Fruit fly (Drosophila melanogaster): Measurements from ENCODE around the gene CG14957.

Gene CG14957

DNA sequence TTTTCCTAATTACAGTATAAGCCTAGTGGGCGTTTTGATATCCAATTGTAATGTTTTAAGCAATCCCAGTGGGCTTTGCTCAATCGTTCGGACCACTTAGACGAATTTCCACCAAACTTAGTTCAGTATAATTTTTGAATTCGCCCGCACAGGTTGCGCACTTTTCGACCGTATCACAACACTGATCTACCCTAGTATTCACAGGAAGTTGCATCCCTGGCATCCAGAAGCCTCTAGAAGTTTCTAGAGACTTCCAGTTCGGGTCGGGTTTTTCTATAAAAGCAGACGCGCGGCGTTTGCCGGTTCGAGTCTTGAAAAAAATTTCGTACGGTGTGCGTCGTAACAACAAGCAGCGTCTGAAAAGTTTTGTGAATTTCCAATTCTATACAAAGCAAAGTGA lies 5.5 kb downstream of the CG14957 start, which contains the start of gene Hsp83 (continued):
- TF ChIP-seq CG13123 (GFP tag; optimal IDR thresholded peaks at IDR 0.05) = peak; percentile 77
- peak; percentile 99 for TF ChIP-seq nom (GFP tag; optimal IDR thresholded peaks at IDR 0.05)
- TF ChIP-seq CG9437 (GFP tag; optimal IDR thresholded peaks at IDR 0.05) = peak; percentile 91
- TF ChIP-seq CG18599 (GFP tag; optimal IDR thresholded peaks at IDR 0.05) = peak; percentile 99
- TF ChIP-seq wdn (GFP tag; IDR thresholded peaks at IDR 0.05) = peak; percentile 90
- TF ChIP-seq CG4282 (GFP tag; optimal IDR thresholded peaks at IDR 0.05) = peak; percentile 85
- peak; percentile 89 for TF ChIP-seq Bdp1 (GFP tag; optimal IDR thresholded peaks at IDR 0.05)
- peak; percentile 95 for TF ChIP-seq CG1603 (tag; optimal IDR thresholded peaks at IDR 0.05)
- no peak for TF ChIP-seq Sin3A (optimal IDR thresholded peaks at IDR 0.05)
- TF ChIP-seq slou (GFP tag; optimal IDR thresholded peaks at IDR 0.05) = peak; percentile 81
- TF ChIP-seq CG6272 (GFP tag; IDR thresholded peaks at IDR 0.05) = peak; percentile 56
- peak; percentile 38; the same call in 1 of the 2 replicates for TF ChIP-seq sisA (GFP tag; IDR thresholded peaks at IDR 0.05)
- peak; percentile 91 for TF ChIP-seq disco-r (GFP tag; optimal IDR thresholded peaks at IDR 0.05)
- peak; percentile 99 for TF ChIP-seq CG6854 (GFP tag; optimal IDR thresholded peaks at IDR 0.05)
- TF ChIP-seq ash1 (GFP tag; optimal IDR thresholded peaks at IDR 0.05) = peak; percentile 99
- TF ChIP-seq Taf1 (GFP tag; IDR thresholded peaks at IDR 0.05) = peak; percentile 71
- peak; percentile 74 for TF ChIP-seq CG12155 (GFP tag; optimal IDR thresholded peaks at IDR 0.05)
- no peak for TF ChIP-seq Tbp (GFP tag; optimal IDR thresholded peaks at IDR 0.05)
- peak; percentile 98 for TF ChIP-seq CG4707 (GFP tag; optimal IDR thresholded peaks at IDR 0.05)
- TF ChIP-seq gro (GFP tag; optimal IDR thresholded peaks at IDR 0.05) = peak; percentile 97
- TF ChIP-seq tll (GFP tag; optimal IDR thresholded peaks at IDR 0.05) = no peak
- TF ChIP-seq CG4360 (GFP tag; IDR thresholded peaks at IDR 0.05) = peak; percentile 74
- peak; percentile 98 for TF ChIP-seq Fer3 (tag; optimal IDR thresholded peaks at IDR 0.05)
- TF ChIP-seq CG17829 (tag; optimal IDR thresholded peaks at IDR 0.05) = peak; percentile 90
- peak; percentile 99 for TF ChIP-seq CG4328 (GFP tag; optimal IDR thresholded peaks at IDR 0.05)
- no peak for TF ChIP-seq yki (optimal IDR thresholded peaks at IDR 0.05)
- no peak for TF ChIP-seq BEAF-32 (GFP tag; optimal IDR thresholded peaks at IDR 0.05)
- peak; percentile 83 for TF ChIP-seq CG14710 (tag; optimal IDR thresholded peaks at IDR 0.05)
- TF ChIP-seq Fer2 (tag; optimal IDR thresholded peaks at IDR 0.05) = peak; percentile 91
- TF ChIP-seq sens (GFP tag) = peak; percentile 97
- peak; percentile 88 for TF ChIP-seq dati (GFP tag; IDR thresholded peaks at IDR 0.05)
- TF ChIP-seq CG13624 (GFP tag; optimal IDR thresholded peaks at IDR 0.05) = peak; percentile 94
- peak; percentile 82 for TF ChIP-seq phol (tag; optimal IDR thresholded peaks at IDR 0.05)
- TF ChIP-seq Dek (tag; optimal IDR thresholded peaks at IDR 0.05) = peak; percentile 86
- TF ChIP-seq Dll (GFP tag; IDR thresholded peaks at IDR 0.05; ENCODE audit: partially characterized antibody) = no peak
- peak; percentile 58 for TF ChIP-seq CG4617 (GFP tag; optimal IDR thresholded peaks at IDR 0.05; ENCODE audit: borderline replicate concordance)
- TF ChIP-seq Hr3 (GFP tag; optimal IDR thresholded peaks at IDR 0.05) = peak; percentile 73
- peak; percentile 76 for TF ChIP-seq CG12942 (GFP tag; optimal IDR thresholded peaks at IDR 0.05)
- TF ChIP-seq CG11723 (GFP tag; optimal IDR thresholded peaks at IDR 0.05) = peak; percentile 98
- TF ChIP-seq otp (GFP tag; IDR thresholded peaks at IDR 0.05) = peak; percentile 98
- TF ChIP-seq crp (GFP tag; optimal IDR thresholded peaks at IDR 0.05) = no peak
- TF ChIP-seq chinmo (GFP tag; IDR thresholded peaks at IDR 0.05; ENCODE audit: partially characterized antibody) = peak; percentile 84; the same call in 3 of the 4 replicates
- peak; percentile 75 for TF ChIP-seq dimm (GFP tag; IDR thresholded peaks at IDR 0.05)
- TF ChIP-seq cwo (GFP tag; optimal IDR thresholded peaks at IDR 0.05) = peak; percentile 93
- peak; percentile 91 for TF ChIP-seq CG7839 (tag; optimal IDR thresholded peaks at IDR 0.05)
- TF ChIP-seq crol (GFP tag; IDR thresholded peaks at IDR 0.05) = peak; percentile 54; the same call in 1 of the 2 replicates
- no peak for TF ChIP-seq hkb (optimal IDR thresholded peaks at IDR 0.05)
- peak; percentile 96 for TF ChIP-seq hkb (GFP tag; IDR thresholded peaks at IDR 0.05)
- TF ChIP-seq vvl (GFP tag; IDR thresholded peaks at IDR 0.05) = peak; percentile 97
- TF ChIP-seq Optix (GFP tag; IDR thresholded peaks at IDR 0.05) = peak; percentile 91
- TF ChIP-seq luna (GFP tag; optimal IDR thresholded peaks at IDR 0.05) = peak; percentile 91

Data from whole organism, embryonic.